Worm (Caenorhabditis elegans): ENCODE measurements around the gene Y54G2A.38.
A peak's percentile ranks its signal among the peaks of the same experiment; 100 is the strongest.
"Not testable (repeated sequence)": the region's sequence is repeated elsewhere in the genome, so short reads cannot be mapped to it uniquely, and the experiment has no call there.

The Y54G2A.38 gene

DNA sequence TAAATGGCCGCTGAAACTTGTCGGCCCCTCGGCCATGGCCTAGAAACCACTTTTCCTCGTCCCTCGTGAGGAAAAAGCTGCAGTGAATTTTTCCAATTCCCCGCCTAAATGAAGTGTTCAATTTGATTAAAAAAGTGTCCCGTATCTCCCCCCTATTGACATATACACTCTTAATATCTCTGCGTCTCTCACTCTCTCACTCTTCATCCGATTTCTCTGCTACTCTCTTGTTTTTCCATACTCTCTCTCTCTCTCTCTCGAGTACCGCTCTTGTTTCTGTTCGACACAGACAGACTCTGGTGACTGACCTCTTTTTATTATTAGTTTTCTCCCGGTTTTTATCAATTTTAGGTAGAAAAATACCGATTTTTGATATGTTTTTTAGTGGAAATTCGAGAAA lies 25.8 kb downstream of the Y54G2A.38 start (continued):
- TF ChIP-seq snpc-4 (tag; optimal IDR thresholded peaks at IDR 0.05), result no peak

DNA sequence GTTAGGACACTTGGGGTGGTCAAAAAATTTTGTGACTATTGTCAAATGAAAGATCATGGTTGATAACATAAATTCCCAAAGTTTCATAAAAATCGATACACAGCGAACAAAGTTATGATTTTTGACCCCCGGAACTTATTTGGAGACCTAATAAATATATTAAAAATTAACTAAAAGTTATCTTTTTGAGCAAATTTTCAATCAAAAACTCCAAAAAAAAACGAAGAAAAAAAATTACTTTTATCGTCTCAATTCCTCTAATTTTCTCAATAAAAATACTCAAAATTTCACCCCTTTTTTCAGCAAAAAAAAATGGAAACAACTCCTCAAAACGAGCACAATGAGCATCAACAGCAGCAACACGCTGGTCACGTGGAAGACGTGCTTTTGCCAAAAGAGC lies 29.1 kb downstream of the Y54G2A.38 start, which contains the start of gene atln-1:
Gene atln-1, plus strand, starts transcription at position 301 of the 400 bp plus-strand sequence.
- not testable (repeated sequence) for TF ChIP-seq nhr-84, C16A3.4, snpc-4 (tag; optimal IDR thresholded peaks at IDR 0.05)

DNA sequence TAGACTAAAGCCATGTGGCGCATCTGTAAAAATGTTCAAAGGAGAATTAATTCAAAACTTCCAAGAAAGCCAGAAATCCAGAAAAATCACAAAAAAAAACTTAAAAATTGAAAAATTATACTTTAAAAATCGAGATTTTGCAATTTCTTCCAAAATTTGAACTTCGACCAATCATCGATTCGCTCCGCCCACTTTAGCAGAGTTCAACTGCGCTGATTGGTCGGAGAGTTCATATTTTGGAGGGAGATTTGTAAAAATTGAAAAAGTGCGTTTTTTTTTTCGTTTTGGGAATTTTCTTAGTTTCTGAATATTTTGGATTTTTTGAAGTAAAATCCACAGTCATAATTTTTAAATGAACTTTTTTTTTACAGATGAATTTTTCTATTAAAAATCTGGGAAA lies 34.7 kb downstream of the Y54G2A.38 start:
- TF ChIP-seq F16B12.6 (tag; optimal IDR thresholded peaks at IDR 0.05) (no peak), pag-3 (tag; optimal IDR thresholded peaks at IDR 0.05; ENCODE audit: borderline replicate concordance, insufficient read depth) (no peak), pqm-1 (tag; optimal IDR thresholded peaks at IDR 0.05) (no peak), lin-14 (GFP tag; optimal IDR thresholded peaks at IDR 0.05) (no peak), nhr-71 (tag; optimal IDR thresholded peaks at IDR 0.05) (no peak), hlh-4 (tag; optimal IDR thresholded peaks at IDR 0.05) (no peak), efl-1 (optimal IDR thresholded peaks at IDR 0.05) (no peak), efl-1 (GFP tag; optimal IDR thresholded peaks at IDR 0.05 in 1 of 2) (peak in 1 of 2 experiments; percentile 25), fkh-4 (tag; optimal IDR thresholded peaks at IDR 0.05; ENCODE audit: borderline replicate concordance) (no peak), nhr-20 (tag; optimal IDR thresholded peaks at IDR 0.05) (no peak)

ce11 chrIV:2798339-2798738 lies 39.1 kb downstream of the Y54G2A.38 start, which contains the start of gene Y54G2A.52:
TSS of gene Y54G2A.52 (minus strand) at chrIV:2798686.
- TF ChIP-seq lin-35 (GFP tag; optimal IDR thresholded peaks at IDR 0.05), result peak in 1 of 2 experiments; percentile 38
- no peak for TF ChIP-seq unc-86 (tag; optimal IDR thresholded peaks at IDR 0.05)
- peak; percentile 63 for TF ChIP-seq elt-2 (tag; optimal IDR thresholded peaks at IDR 0.05)
- TF ChIP-seq dpl-1 (GFP tag; optimal IDR thresholded peaks at IDR 0.05), result no peak
- no peak for TF ChIP-seq aha-1 (tag; optimal IDR thresholded peaks at IDR 0.05)

ce11 chrIV:2799389-2799788 lies 40.1 kb downstream of the Y54G2A.38 start, which contains the start of gene Y54G2A.10:
TSS of gene Y54G2A.10 (plus strand) at chrIV:2799689.
- TF ChIP-seq snu-23 (GFP tag; optimal IDR thresholded peaks at IDR 0.05), result peak; percentile 4
- TF ChIP-seq snpc-4 (tag; optimal IDR thresholded peaks at IDR 0.05), result no peak
- TF ChIP-seq ces-1 (GFP tag; optimal IDR thresholded peaks at IDR 0.05), result no peak
- no peak for TF ChIP-seq unc-130 (tag; optimal IDR thresholded peaks at IDR 0.05)
- TF ChIP-seq hlh-17 (GFP tag; optimal IDR thresholded peaks at IDR 0.05; ENCODE audit: borderline replicate concordance), result no peak

- TF ChIP-seq efl-1 (optimal IDR thresholded peaks at IDR 0.05) (no peak), efl-1 (GFP tag; optimal IDR thresholded peaks at IDR 0.05 in 1 of 2) (peak in 1 of 2 experiments; percentile 41), ztf-11 (tag; optimal IDR thresholded peaks at IDR 0.05) (no peak)
Measured at ce11 chrIV:2799890-2800289, 40.6 kb downstream of the Y54G2A.38 start.

DNA sequence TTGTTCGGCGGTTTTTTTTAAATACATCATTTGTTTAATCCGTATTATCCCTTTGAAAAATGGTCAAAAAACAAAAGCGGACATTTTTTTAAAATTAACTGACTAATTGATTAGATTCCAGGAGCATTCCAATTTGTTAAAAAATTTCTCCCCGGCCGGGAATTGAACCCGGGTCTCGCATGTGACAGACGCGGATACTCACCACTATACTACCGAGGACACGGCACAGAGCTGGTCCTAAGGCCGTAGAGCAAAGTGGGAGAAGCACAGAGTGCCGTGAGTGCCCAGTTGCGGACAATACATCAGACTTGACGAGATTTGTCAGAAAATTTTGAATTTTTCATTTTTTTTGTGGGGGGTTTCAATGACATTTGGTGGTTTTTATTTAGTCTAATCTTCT lies 41.7 kb downstream of the Y54G2A.38 start:
- TF ChIP-seq mab-9 (GFP tag; IDR thresholded peaks at IDR 0.05), result no peak
- no peak for TF ChIP-seq vab-15 (tag; optimal IDR thresholded peaks at IDR 0.05)
- TF ChIP-seq pqm-1 (tag; optimal IDR thresholded peaks at IDR 0.05), result no peak
- TF ChIP-seq rnt-1 (tag; optimal IDR thresholded peaks at IDR 0.05), result peak; percentile 9
- no peak for TF ChIP-seq nhr-76 (tag; optimal IDR thresholded peaks at IDR 0.05)
- TF ChIP-seq mef-2 (tag; optimal IDR thresholded peaks at IDR 0.05), result no peak
- TF ChIP-seq C34B4.2 (tag; optimal IDR thresholded peaks at IDR 0.05), result no peak
- no peak for TF ChIP-seq lin-14 (GFP tag; optimal IDR thresholded peaks at IDR 0.05)
- no peak for TF ChIP-seq lin-39 (tag; optimal IDR thresholded peaks at IDR 0.05)
- TF ChIP-seq pax-3 (tag; optimal IDR thresholded peaks at IDR 0.05), result no peak
- TF ChIP-seq nhr-71 (tag; optimal IDR thresholded peaks at IDR 0.05), result peak; percentile 6
- no peak for TF ChIP-seq nhr-85 (tag)
- no peak for TF ChIP-seq blmp-1 (tag; optimal IDR thresholded peaks at IDR 0.05)
- TF ChIP-seq ztf-4 (tag; optimal IDR thresholded peaks at IDR 0.05), result no peak
- no peak for TF ChIP-seq ces-1 (GFP tag; optimal IDR thresholded peaks at IDR 0.05)
- no peak for TF ChIP-seq nhr-28 (tag; optimal IDR thresholded peaks at IDR 0.05)
- TF ChIP-seq F16B12.6 (tag; optimal IDR thresholded peaks at IDR 0.05), result no peak
- no peak for TF ChIP-seq skn-1 (tag; optimal IDR thresholded peaks at IDR 0.05)
- TF ChIP-seq hlh-17 (GFP tag; optimal IDR thresholded peaks at IDR 0.05; ENCODE audit: borderline replicate concordance), result no peak
- peak; percentile 4 for TF ChIP-seq hpl-2 (GFP tag; optimal IDR thresholded peaks at IDR 0.05)
- TF ChIP-seq nhr-47 (tag; optimal IDR thresholded peaks at IDR 0.05), result no peak
- TF ChIP-seq lin-35 (GFP tag; optimal IDR thresholded peaks at IDR 0.05), result no peak
- peak in 1 of 2 experiments; percentile 48 for TF ChIP-seq efl-1 (optimal IDR thresholded peaks at IDR 0.05)
- TF ChIP-seq efl-1 (GFP tag; optimal IDR thresholded peaks at IDR 0.05 in 1 of 2), result peak in 1 of 2 experiments; percentile 3
- no peak for TF ChIP-seq ceh-88 (GFP tag; IDR thresholded peaks at IDR 0.05)
- TF ChIP-seq xbp-1 (tag; optimal IDR thresholded peaks at IDR 0.05), result no peak

All from whole organism, L1 larva.